Worm (Caenorhabditis elegans) whole organism, L2 larva: ENCODE measurements around the gene F22E5.22.
"Not testable (repeated sequence)": the region's sequence is repeated elsewhere in the genome, so short reads cannot be mapped to it uniquely, and the experiment has no call there.

ENCODE experiments used
- C34F6.9 ChIP-seq: fragments of 150-350 bp; optimal IDR thresholded peaks from 2 replicates; lab custom pipeline; 2014; ENCODE audit warnings: missing biosample characterization, missing genetic modification characterization
- F13H6.1 ChIP-seq: sonication (generic microtip); optimal IDR thresholded peaks from 2 replicates; lab custom pipeline; 2016; ENCODE audit warnings: missing genetic modification characterization, missing compliant biosample characterization
- R02D3.7 ChIP-seq: fragments of 150-350 bp; optimal IDR thresholded peaks from 2 replicates; lab custom pipeline; 2014; ENCODE audit warnings: missing biosample characterization, missing genetic modification characterization
- Y55F3AM.14 ChIP-seq: fragments of 200-800 bp; sonication (Bioruptor generic); optimal IDR thresholded peaks from 2 replicates; lab custom pipeline; 2018; ENCODE audit warnings: mild to moderate bottlenecking, missing genetic modification characterization, missing compliant biosample characterization
- ZK546.5 ChIP-seq: sonication (generic microtip); optimal IDR thresholded peaks from 2 replicates; lab custom pipeline; 2017; ENCODE audit warnings: missing biosample characterization, missing genetic modification characterization
- alr-1 ChIP-seq: fragments of 150-350 bp; optimal IDR thresholded peaks from 2 replicates; lab custom pipeline; 2014; ENCODE audit warnings: missing biosample characterization, missing genetic modification characterization
- aly-2 ChIP-seq: fragments of 150-350 bp; optimal IDR thresholded peaks from 2 replicates; lab custom pipeline; 2014; ENCODE audit warnings: missing biosample characterization, missing genetic modification characterization
- ama-1 ChIP-seq: fragments of 150-350 bp; optimal IDR thresholded peaks from 2 replicates; lab custom pipeline; 2018; ENCODE audit warnings: inconsistent platforms
- blmp-1 ChIP-seq: sonication (generic microtip); optimal IDR thresholded peaks from 2 replicates; lab custom pipeline; 2017; ENCODE audit warnings: missing genetic modification characterization, mild to moderate bottlenecking, missing compliant biosample characterization, antibody characterized with exemption, moderate library complexity; ENCODE audit not compliant: insufficient read depth
- ceh-16 ChIP-seq: fragments of 150-350 bp; optimal IDR thresholded peaks from 2 replicates; lab custom pipeline; 2014; ENCODE audit warnings: missing biosample characterization, missing genetic modification characterization
- crh-2 ChIP-seq: sonication (generic microtip); optimal IDR thresholded peaks from 2 replicates; lab custom pipeline; 2017; ENCODE audit warnings: missing biosample characterization, missing genetic modification characterization
- dmd-4 ChIP-seq: sonication (generic microtip); optimal IDR thresholded peaks from 2 replicates; lab custom pipeline; 2017; ENCODE audit warnings: missing biosample characterization, missing genetic modification characterization
- elt-1 ChIP-seq: fragments of 150-350 bp; optimal IDR thresholded peaks from 2 replicates; lab custom pipeline; 2014; ENCODE audit warnings: missing biosample characterization, missing genetic modification characterization
- elt-3 ChIP-seq: sonication (generic microtip); optimal IDR thresholded peaks from 2 replicates; lab custom pipeline; 2017; ENCODE audit warnings: missing biosample characterization, missing genetic modification characterization
- fos-1 ChIP-seq: fragments of 150-350 bp; optimal IDR thresholded peaks from 2 replicates; lab custom pipeline; 2014; ENCODE audit warnings: missing biosample characterization, missing genetic modification characterization
- gmeb-1 ChIP-seq: fragments of 150-350 bp; optimal IDR thresholded peaks from 2 replicates; lab custom pipeline; 2014; ENCODE audit warnings: missing biosample characterization, missing genetic modification characterization
- lin-11 ChIP-seq: fragments of 150-350 bp; sonication (generic microtip); optimal IDR thresholded peaks from 2 replicates; lab custom pipeline; 2014; ENCODE audit warnings: missing biosample characterization, missing genetic modification characterization, inconsistent platforms, mixed read lengths
- lin-13 ChIP-seq: fragments of 150-350 bp; optimal IDR thresholded peaks from 2 replicates; lab custom pipeline; 2014; ENCODE audit warnings: missing biosample characterization, missing genetic modification reagents, missing genetic modification characterization
- mab-5 ChIP-seq: fragments of 150-350 bp; optimal IDR thresholded peaks from 2 replicates; lab custom pipeline; 2014; ENCODE audit warnings: missing biosample characterization, missing genetic modification characterization
- mbf-1 ChIP-seq: sonication (generic microtip); optimal IDR thresholded peaks from 2 replicates; lab custom pipeline; 2017; ENCODE audit warnings: missing biosample characterization, missing genetic modification characterization
- mdl-1 ChIP-seq, 2 experiments: fragments of 150-350 bp in 1 of 2; sonication (generic microtip) in 1 of 2; optimal IDR thresholded peaks; 2 replicates each; lab custom pipeline; 2017; ENCODE audit warnings: missing biosample characterization in 2 of 2, missing genetic modification characterization in 2 of 2
- nhr-11 ChIP-seq: fragments of 150-350 bp; optimal IDR thresholded peaks from 2 replicates; lab custom pipeline; 2014; ENCODE audit warnings: missing biosample characterization, missing genetic modification characterization
- nhr-129 ChIP-seq: fragments of 150-350 bp; optimal IDR thresholded peaks from 2 replicates; lab custom pipeline; 2014; ENCODE audit warnings: missing biosample characterization, missing genetic modification characterization
- nhr-21 ChIP-seq: fragments of 150-350 bp; optimal IDR thresholded peaks from 2 replicates; lab custom pipeline; 2014; ENCODE audit warnings: missing biosample characterization, missing genetic modification characterization
- nhr-237 ChIP-seq: fragments of 150-350 bp; optimal IDR thresholded peaks from 2 replicates; lab custom pipeline; 2014; ENCODE audit warnings: missing biosample characterization, missing genetic modification characterization
- nhr-25 ChIP-seq: fragments of 150-350 bp; sonication (generic microtip); optimal IDR thresholded peaks from 3 replicates; lab custom pipeline; 2014; ENCODE audit warnings: missing biosample characterization, missing genetic modification characterization
- nhr-6 ChIP-seq: fragments of 150-350 bp; optimal IDR thresholded peaks from 2 replicates; lab custom pipeline; 2014; ENCODE audit warnings: missing biosample characterization, missing genetic modification characterization
- nhr-77 ChIP-seq: fragments of 150-350 bp; optimal IDR thresholded peaks from 2 replicates; lab custom pipeline; 2014; ENCODE audit warnings: missing biosample characterization, missing genetic modification characterization
- peb-1 ChIP-seq: fragments of 150-350 bp; optimal IDR thresholded peaks from 2 replicates; lab custom pipeline; 2014; ENCODE audit warnings: missing biosample characterization, missing genetic modification characterization
- sem-4 ChIP-seq: fragments of 150-350 bp; optimal IDR thresholded peaks from 2 replicates; lab custom pipeline; 2014; ENCODE audit warnings: missing biosample characterization, missing genetic modification reagents, missing genetic modification characterization
- skn-1 ChIP-seq: sonication (generic microtip); optimal IDR thresholded peaks from 2 replicates; lab custom pipeline; 2017; ENCODE audit warnings: missing biosample characterization, missing genetic modification characterization
- sma-3 ChIP-seq: sonication (generic microtip); optimal IDR thresholded peaks from 2 replicates; lab custom pipeline; 2016; ENCODE audit warnings: missing genetic modification reagents, missing genetic modification characterization, missing compliant biosample characterization
- sma-9 ChIP-seq, 2 experiments: fragments of 150-350 bp in 1 of 2; sonication (generic microtip) in 1 of 2; optimal IDR thresholded peaks; 2 replicates each; lab custom pipeline; 2014 to 2016; ENCODE audit warnings: missing genetic modification characterization in 2 of 2, mild to moderate bottlenecking in 1 of 2, missing biosample characterization in 1 of 2, missing compliant biosample characterization in 1 of 2, missing genetic modification reagents in 1 of 2, moderate library complexity in 1 of 2
- snpc-4 ChIP-seq: fragments of 150-350 bp; optimal IDR thresholded peaks from 2 replicates; lab custom pipeline; 2014; ENCODE audit warnings: missing biosample characterization, missing genetic modification characterization
- unc-39 ChIP-seq: fragments of 150-350 bp; optimal IDR thresholded peaks from 2 replicates; lab custom pipeline; 2014; ENCODE audit warnings: missing biosample characterization, missing genetic modification characterization
- unc-55 ChIP-seq: fragments of 150-350 bp; sonication (generic microtip); optimal IDR thresholded peaks from 3 replicates; lab custom pipeline; 2014; ENCODE audit warnings: missing biosample characterization, missing genetic modification reagents, missing genetic modification characterization
- zag-1 ChIP-seq: fragments of 150-350 bp; optimal IDR thresholded peaks from 2 replicates; lab custom pipeline; 2014; ENCODE audit warnings: missing biosample characterization, missing genetic modification characterization
- ztf-1 ChIP-seq: fragments of 200-800 bp; sonication (Bioruptor generic); conservative IDR thresholded peaks from 2 replicates; pipeline ENCODE4 v1.3.6; 2022; ENCODE audit warnings: missing genetic modification characterization, missing compliant biosample characterization
- ztf-4 ChIP-seq: fragments of 150-350 bp; optimal IDR thresholded peaks from 2 replicates; lab custom pipeline; 2014; ENCODE audit warnings: missing biosample characterization, missing genetic modification characterization

Gene F22E5.22

ce11 chrII:2673534-2673933 is 7.8 kb downstream of the F22E5.22 start, which contains the start of the genes F22E5.20 and F22E5.1:
F22E5.20 (minus strand) TSS chrII:2673634.
F22E5.1 (plus strand) TSS chrII:2673775.
- not testable (repeated sequence) for TF ChIP-seq elt-3; snpc-4; blmp-1 (tag; lab: Kevin White, UChicago)

ce11 chrII:2677534-2678168 is 11.9 kb downstream of the F22E5.22 start, which contains the start of gene F22E5.17:
F22E5.17 (plus strand) TSS chrII:2678041.
- TF ChIP-seq R02D3.7 (tag; lab: Kevin White, UChicago) (no peak), sma-9 (GFP tag; optimal IDR thresholded peaks at IDR 0.05; lab: Kevin White, UChicago) (peak; percentile 77), sma-9 (tag; optimal IDR thresholded peaks at IDR 0.05; lab: Kevin White, UChicago) (no peak), gmeb-1 (peak; percentile 19), fos-1 (tag; lab: Kevin White, UChicago) (peak; percentile 88), lin-13 (GFP tag; lab: Kevin White, UChicago) (no peak), alr-1 (tag; lab: Kevin White, UChicago) (no peak), ZK546.5 (tag; lab: Kevin White, UChicago) (no peak), C34F6.9 (tag; lab: Kevin White, UChicago) (no peak), unc-39 (tag; lab: Kevin White, UChicago) (no peak), skn-1 (tag; lab: Kevin White, UChicago) (no peak), mab-5 (tag; lab: Kevin White, UChicago) (no peak), nhr-6 (tag; lab: Kevin White, UChicago) (no peak), ceh-16 (no peak), ama-1 (no peak), peb-1 (no peak), sem-4 (tag; lab: Kevin White, UChicago) (no peak), aly-2 (tag; lab: Kevin White, UChicago) (no peak), elt-1 (no peak), unc-55 (no peak), lin-11 (tag; lab: Kevin White, UChicago) (no peak), sma-3 (GFP tag; lab: Kevin White, UChicago) (no peak), Y55F3AM.14 (GFP tag; lab: Kevin White, UChicago) (no peak), nhr-21 (tag; lab: Kevin White, UChicago) (no peak), nhr-25 (tag; lab: Kevin White, UChicago) (no peak), mbf-1 (tag; lab: Kevin White, UChicago) (no peak), ztf-4 (no peak), nhr-11 (tag; lab: Kevin White, UChicago) (no peak), nhr-77 (tag; lab: Kevin White, UChicago) (no peak), F13H6.1 (tag; lab: Kevin White, UChicago) (peak; percentile 1), zag-1 (no peak), mdl-1 (tag; optimal IDR thresholded peaks at IDR 0.05; lab: Kevin White, UChicago) (no peak), blmp-1 (tag; lab: Kevin White, UChicago) (no peak), crh-2 (no peak), nhr-129 (no peak), dmd-4 (tag; lab: Kevin White, UChicago) (no peak)
- TF ChIP-seq, all 48 proteins: peak for 4

ce11 chrII:2681118-2681517 is 15.4 kb downstream of the F22E5.22 start, which contains the start of gene F34D6.1:
F34D6.1 (minus strand) TSS chrII:2681218.
- TF ChIP-seq nhr-237 (tag; lab: Kevin White, UChicago) (no peak), nhr-77 (tag; lab: Kevin White, UChicago) (no peak), lin-13 (GFP tag; lab: Kevin White, UChicago) (no peak), fos-1 (tag; lab: Kevin White, UChicago) (no peak), ztf-1 (GFP tag; lab: Robert Waterston, UW) (no peak), unc-55 (no peak), gmeb-1 (no peak), elt-3 (no peak), elt-1 (no peak)
